Worm (Caenorhabditis elegans) whole organism, L4/young adult: ENCODE results near the gene R05D3.8.

Experiments used
- W03F9.2 ChIP-seq: fragments of 150-350 bp; optimal IDR thresholded peaks from 2 replicates; lab custom pipeline; 2014; ENCODE audit warnings: missing biosample characterization, missing genetic modification characterization
- him-1 ChIP-seq: sonication (generic microtip); optimal IDR thresholded peaks from 2 replicates; lab custom pipeline; 2016; ENCODE audit warnings: missing genotype, missing genetic modification reagents, missing genetic modification characterization, missing compliant biosample characterization

ce11 chrIII:8312393-8312792 lies 45.7 kb downstream of the R05D3.8 start, which contains the start of gene F10E9.2:
- TF ChIP-seq him-1 (tag; lab: Kevin White, UChicago) (no peak), W03F9.2 (tag; lab: Kevin White, UChicago) (no peak)
